Fruit fly (Drosophila melanogaster) whole organism, embryonic: ENCODE measurements around the gene CG12112.

ENCODE experiments used
- CG10209 ChIP-seq: fragments of 200-800 bp; sonication (Bioruptor generic); optimal IDR thresholded peaks from 3 replicates; lab custom pipeline; 2017; ENCODE audit warnings: missing biosample characterization, mild to moderate bottlenecking, missing genetic modification characterization, missing genetic modification reagents
- CG11093 ChIP-seq: fragments of 200-800 bp; sonication (Bioruptor generic); IDR thresholded peaks from 3 replicates; pipeline ENCODE4 v1.3.6; 2022; ENCODE audit warnings: missing biosample characterization, missing genetic modification characterization
- CG12769 ChIP-seq: fragments of 200-800 bp; sonication (Bioruptor generic); optimal IDR thresholded peaks from 2 replicates; lab custom pipeline; 2019; ENCODE audit warnings: missing biosample characterization, mild to moderate bottlenecking, missing genetic modification characterization, moderate library complexity
- CG14441 ChIP-seq: fragments of 200-800 bp; sonication (Bioruptor generic); IDR thresholded peaks from 2 replicates; pipeline ENCODE4 v1.3.6; 2022; ENCODE audit warnings: missing biosample characterization, missing genetic modification characterization
- CG15011 ChIP-seq: fragments of 200-800 bp; sonication (Bioruptor generic); optimal IDR thresholded peaks from 3 replicates; lab custom pipeline; 2018; ENCODE audit warnings: missing biosample characterization, mild to moderate bottlenecking, missing genetic modification characterization
- CG18599 ChIP-seq: fragments of 200-800 bp; sonication (Bioruptor generic); optimal IDR thresholded peaks from 3 replicates; lab custom pipeline; 2017; ENCODE audit warnings: missing biosample characterization, missing genetic modification characterization, mild to moderate bottlenecking, moderate library complexity, missing genetic modification reagents
- CG2678 ChIP-seq: fragments of 200-800 bp; sonication (Bioruptor generic); optimal IDR thresholded peaks from 3 replicates; lab custom pipeline; 2019; ENCODE audit warnings: missing biosample characterization, mild to moderate bottlenecking, missing genetic modification characterization, moderate library complexity
- CG3838 ChIP-seq: fragments of 200-800 bp; sonication (Bioruptor generic); optimal IDR thresholded peaks from 3 replicates; lab custom pipeline; 2016; ENCODE audit warnings: missing biosample characterization, missing genetic modification characterization
- CG6254 ChIP-seq: fragments of 200-800 bp; sonication (Bioruptor generic); optimal IDR thresholded peaks from 3 replicates; lab custom pipeline; 2017; ENCODE audit warnings: mild to moderate bottlenecking, missing biosample characterization, missing genetic modification reagents, missing genetic modification characterization
- CG6791 ChIP-seq: fragments of 200-800 bp; sonication (Bioruptor generic); IDR thresholded peaks from 3 replicates; pipeline ENCODE4 v1.3.6; 2022; ENCODE audit warnings: missing biosample characterization, missing genetic modification characterization; ENCODE audit not compliant: partially characterized antibody
- CG7271 ChIP-seq: fragments of 200-800 bp; sonication (Bioruptor generic); optimal IDR thresholded peaks from 2 replicates; lab custom pipeline; 2018; ENCODE audit warnings: missing biosample characterization, mild to moderate bottlenecking, missing genetic modification characterization, moderate library complexity
- CG7786 ChIP-seq: fragments of 200-800 bp; sonication (Bioruptor generic); optimal IDR thresholded peaks from 2 replicates; lab custom pipeline; 2016; ENCODE audit warnings: missing biosample characterization, missing genetic modification characterization
- CG9609 ChIP-seq: fragments of 200-800 bp; sonication (Bioruptor generic); optimal IDR thresholded peaks from 3 replicates; lab custom pipeline; 2016; ENCODE audit warnings: missing biosample characterization, missing genetic modification characterization
- Dad ChIP-seq: fragments of 200-800 bp; sonication (Bioruptor generic); optimal IDR thresholded peaks from 3 replicates; lab custom pipeline; 2016; ENCODE audit warnings: missing biosample characterization, missing genetic modification characterization
- ERR ChIP-seq: fragments of 200-800 bp; sonication (Bioruptor generic); optimal IDR thresholded peaks from 2 replicates; lab custom pipeline; 2016; ENCODE audit warnings: missing biosample characterization, missing genetic modification characterization
- Elba2 ChIP-seq: fragments of 200-800 bp; sonication (Bioruptor generic); optimal IDR thresholded peaks from 3 replicates; lab custom pipeline; 2016; ENCODE audit warnings: missing biosample characterization, missing genetic modification characterization
- Fer1 ChIP-seq: fragments of 200-800 bp; sonication (Bioruptor generic); optimal IDR thresholded peaks from 2 replicates; lab custom pipeline; 2017; ENCODE audit warnings: missing biosample characterization, mild to moderate bottlenecking, missing genetic modification characterization
- Fer3 ChIP-seq: fragments of 200-800 bp; sonication (Bioruptor generic); optimal IDR thresholded peaks from 2 replicates; lab custom pipeline; 2018; ENCODE audit warnings: missing biosample characterization, mild to moderate bottlenecking, missing genetic modification characterization, moderate library complexity
- Hand ChIP-seq: fragments of 200-800 bp; sonication (Bioruptor generic); optimal IDR thresholded peaks from 2 replicates; lab custom pipeline; 2017; ENCODE audit warnings: mild to moderate bottlenecking, missing biosample characterization, missing genetic modification reagents, missing genetic modification characterization
- Hr51 ChIP-seq, 2 experiments: fragments of 200-800 bp; sonication (Bioruptor generic); optimal IDR thresholded peaks; 2 replicates in 1 of 2; 3 replicates in 1 of 2; lab custom pipeline; 2016 to 2018; ENCODE audit warnings: missing biosample characterization in 2 of 2, missing genetic modification characterization in 2 of 2, mild to moderate bottlenecking in 1 of 2, moderate library complexity in 1 of 2
- Jarid2 ChIP-seq: fragments of 200-800 bp; sonication (Bioruptor generic); optimal IDR thresholded peaks from 3 replicates; lab custom pipeline; 2017; ENCODE audit warnings: mild to moderate bottlenecking, missing biosample characterization, missing genetic modification reagents, missing genetic modification characterization
- Lim3 ChIP-seq: fragments of 200-800 bp; sonication (Bioruptor generic); IDR thresholded peaks from 2 replicates; pipeline ENCODE4 v1.3.6; 2022; ENCODE audit warnings: missing biosample characterization, missing genetic modification characterization
- MBD-R2 ChIP-seq: fragments of 200-800 bp; sonication (Bioruptor generic); IDR thresholded peaks from 2 replicates; pipeline ENCODE4 v1.3.6; 2022; ENCODE audit warnings: missing biosample characterization, missing genetic modification characterization
- MTF-1 ChIP-seq: fragments of 200-800 bp; sonication (Bioruptor generic); optimal IDR thresholded peaks from 2 replicates; lab custom pipeline; 2018; ENCODE audit warnings: missing biosample characterization, mild to moderate bottlenecking, missing genetic modification characterization, borderline replicate concordance
- NFAT ChIP-seq: fragments of 200-800 bp; sonication (Bioruptor generic); IDR thresholded peaks from 2 replicates; pipeline ENCODE4 v1.3.6; 2022; ENCODE audit warnings: missing biosample characterization, missing genetic modification characterization
- PHDP ChIP-seq: fragments of 200-800 bp; sonication (Bioruptor generic); optimal IDR thresholded peaks from 3 replicates; lab custom pipeline; 2018; ENCODE audit warnings: missing biosample characterization, mild to moderate bottlenecking, missing genetic modification characterization, moderate library complexity
- Ravus ChIP-seq: fragments of 200-800 bp; sonication (Bioruptor generic); IDR thresholded peaks from 2 replicates; pipeline ENCODE4 v1.3.6; 2022; ENCODE audit warnings: missing biosample characterization, missing genetic modification characterization
- aop ChIP-seq: fragments of 200-800 bp; sonication (Bioruptor generic); IDR thresholded peaks from 2 replicates; pipeline ENCODE4 v1.3.6; 2022; ENCODE audit warnings: missing biosample characterization, missing genetic modification characterization
- caup ChIP-seq: fragments of 200-800 bp; sonication (Bioruptor generic); optimal IDR thresholded peaks from 3 replicates; lab custom pipeline; 2017; ENCODE audit warnings: missing biosample characterization, mild to moderate bottlenecking, missing genetic modification characterization, moderate library complexity; ENCODE audit not compliant: severe bottlenecking
- croc ChIP-seq: fragments of 200-800 bp; sonication (Bioruptor generic); conservative IDR thresholded peaks from 3 replicates; pipeline ENCODE4 v1.3.6; 2022; ENCODE audit warnings: missing biosample characterization, missing genetic modification characterization
- crp ChIP-seq, 2 experiments: fragments of 200-800 bp; sonication (Bioruptor generic); optimal IDR thresholded peaks; 2 replicates in 1 of 2; 3 replicates in 1 of 2; lab custom pipeline; 2017; ENCODE audit warnings: missing biosample characterization in 2 of 2, missing genetic modification characterization in 2 of 2, mild to moderate bottlenecking in 1 of 2, moderate library complexity in 1 of 2
- dan ChIP-seq: fragments of 200-800 bp; sonication (Bioruptor generic); IDR thresholded peaks from 2 replicates; pipeline ENCODE4 v1.3.6; 2022; ENCODE audit warnings: missing biosample characterization, missing genetic modification characterization
- dpn ChIP-seq, 2 experiments: fragments of 200-800 bp; sonication (Bioruptor generic); optimal IDR thresholded peaks; 3 replicates each; lab custom pipeline; 2016; ENCODE audit warnings: missing biosample characterization in 2 of 2, missing genetic modification characterization in 2 of 2
- exex ChIP-seq: fragments of 200-800 bp; sonication (Bioruptor generic); optimal IDR thresholded peaks from 4 replicates; lab custom pipeline; 2018; ENCODE audit warnings: missing biosample characterization, mild to moderate bottlenecking, missing genetic modification characterization, moderate library complexity
- fu2 ChIP-seq: fragments of 200-800 bp; sonication (Bioruptor generic); optimal IDR thresholded peaks from 2 replicates; lab custom pipeline; 2016; ENCODE audit warnings: missing biosample characterization, missing genetic modification characterization
- gce ChIP-seq: fragments of 200-800 bp; sonication (Bioruptor generic); IDR thresholded peaks from 3 replicates; pipeline ENCODE4 v1.3.6; 2022; ENCODE audit warnings: missing biosample characterization, missing genetic modification characterization
- gro ChIP-seq: fragments of 200-800 bp; sonication (Bioruptor generic); optimal IDR thresholded peaks from 2 replicates; lab custom pipeline; 2016; ENCODE audit warnings: missing biosample characterization, missing genetic modification characterization
- hkb ChIP-seq, 2 experiments: fragments of 200-800 bp in 1 of 2; fragments of >200 bp in 1 of 2; sonication (Bioruptor generic) in 1 of 2; IDR thresholded peaks in 1 of 2; optimal IDR thresholded peaks in 1 of 2; 2 replicates each; pipeline versions ENCODE4 v1.3.6 to Lab custom; 2017 to 2022; ENCODE audit warnings: missing biosample characterization in 1 of 2, missing genetic modification characterization in 1 of 2
- pfk ChIP-seq: fragments of 200-800 bp; sonication (Bioruptor generic); optimal IDR thresholded peaks from 2 replicates; lab custom pipeline; 2018; ENCODE audit warnings: missing biosample characterization, mild to moderate bottlenecking, missing genetic modification characterization, moderate library complexity
- prd ChIP-seq, 3 experiments: fragments of >200 bp in 2 of 3; fragments of 200-800 bp in 1 of 3; sonication (Bioruptor generic) in 1 of 3; optimal IDR thresholded peaks in 2 of 3; IDR thresholded peaks in 1 of 3; 2 replicates in 2 of 3; 3 replicates in 1 of 3; pipeline versions ENCODE4 v1.3.6 to Lab custom; 2017 to 2022; ENCODE audit warnings: missing biosample characterization in 1 of 3, missing genetic modification characterization in 1 of 3
- pros ChIP-seq: fragments of 200-800 bp; sonication (Bioruptor generic); optimal IDR thresholded peaks from 3 replicates; lab custom pipeline; 2019; ENCODE audit warnings: missing biosample characterization, mild to moderate bottlenecking, missing genetic modification characterization, moderate library complexity
- pzg ChIP-seq: fragments of 200-800 bp; sonication (Bioruptor generic); optimal IDR thresholded peaks from 3 replicates; lab custom pipeline; 2018; ENCODE audit warnings: missing biosample characterization, mild to moderate bottlenecking, missing genetic modification characterization, moderate library complexity
- schlank ChIP-seq: fragments of 200-800 bp; sonication (Bioruptor generic); optimal IDR thresholded peaks from 2 replicates; lab custom pipeline; 2018; ENCODE audit warnings: missing biosample characterization, mild to moderate bottlenecking, missing genetic modification characterization
- sima ChIP-seq: fragments of 200-800 bp; sonication (Bioruptor generic); optimal IDR thresholded peaks from 2 replicates; lab custom pipeline; 2016; ENCODE audit warnings: missing biosample characterization, missing genetic modification characterization
- slou ChIP-seq: fragments of 200-800 bp; sonication (Bioruptor generic); optimal IDR thresholded peaks from 3 replicates; lab custom pipeline; 2016; ENCODE audit warnings: missing biosample characterization, missing genetic modification characterization
- tap ChIP-seq: fragments of 200-800 bp; optimal IDR thresholded peaks from 3 replicates; lab custom pipeline; 2019; ENCODE audit warnings: missing biosample characterization, mild to moderate bottlenecking, missing genetic modification characterization, moderate library complexity
- trh ChIP-seq: fragments of 200-800 bp; sonication (Bioruptor generic); optimal IDR thresholded peaks from 2 replicates; lab custom pipeline; 2016; ENCODE audit warnings: missing biosample characterization, missing genetic modification characterization
- usp ChIP-seq: fragments of >200 bp; optimal IDR thresholded peaks from 2 replicates; lab custom pipeline; 2017; ENCODE audit warnings: missing biosample characterization, missing genetic modification characterization
- vvl ChIP-seq: fragments of 200-800 bp; sonication (Bioruptor generic); IDR thresholded peaks from 2 replicates; pipeline ENCODE4 v1.3.6; 2022; ENCODE audit warnings: missing biosample characterization, missing genetic modification characterization
- yki ChIP-seq: fragments of >200 bp; optimal IDR thresholded peaks from 3 replicates; lab custom pipeline; 2018

The CG12112 gene

dm6 chrX:8606206-8606605 lies 46.2 kb upstream of the CG12112 start, which contains the start of gene Caf1-180 (continued):
- TF ChIP-seq dan (GFP tag; lab: Robert Waterston, UW) (no peak), Fer3 (tag; lab: Kevin White, UChicago) (no peak), hkb (optimal IDR thresholded peaks at IDR 0.05; lab: Kevin White, UChicago) (no peak), hkb (GFP tag; IDR thresholded peaks at IDR 0.05; lab: Robert Waterston, UW) (no peak), gro (peak; percentile 1), usp (GFP tag; lab: Kevin White, UChicago) (no peak), ERR (no peak), fu2 (GFP tag; lab: Kevin White, UChicago) (peak; percentile 1), schlank (tag; lab: Kevin White, UChicago) (no peak), PHDP (tag; lab: Kevin White, UChicago) (no peak), CG3838 (GFP tag; lab: Kevin White, UChicago) (no peak), Hr51 (GFP tag; optimal IDR thresholded peaks at IDR 0.05; lab: Kevin White, UChicago) (no peak), gce (GFP tag; lab: Robert Waterston, UW) (no peak), CG14441 (no peak), sima (GFP tag; lab: Kevin White, UChicago) (no peak), MTF-1 (no peak), CG6791 (GFP tag; lab: Robert Waterston, UW) (peak; percentile 83), Elba2 (GFP tag; lab: Kevin White, UChicago) (no peak), vvl (peak; percentile 44; the same call in 1 of the 2 replicates), CG7271 (tag; lab: Kevin White, UChicago) (no peak), CG15011 (no peak), Ravus (GFP tag; lab: Robert Waterston, UW) (no peak), MBD-R2 (GFP tag; lab: Robert Waterston, UW) (peak; percentile 92), pzg (GFP tag; lab: Kevin White, UChicago) (peak; percentile 83), CG12769 (no peak), crp (GFP tag; optimal IDR thresholded peaks at IDR 0.05; lab: Kevin White, UChicago) (no peak), CG18599 (GFP tag; lab: Kevin White, UChicago) (no peak), pfk (GFP tag; lab: Kevin White, UChicago) (no peak), Dad (GFP tag; lab: Kevin White, UChicago) (no peak), trh (GFP tag; lab: Kevin White, UChicago) (no peak), tap (tag; lab: Kevin White, UChicago) (no peak), slou (GFP tag; lab: Kevin White, UChicago) (no peak), CG2678 (tag; lab: Kevin White, UChicago) (no peak), yki (lab: Kevin White, UChicago) (no peak), exex (no peak), Lim3 (GFP tag; lab: Robert Waterston, UW) (no peak), caup (no peak), CG6254 (GFP tag; lab: Kevin White, UChicago) (no peak), prd (optimal IDR thresholded peaks at IDR 0.05; lab: Kevin White, UChicago) (no peak), prd (GFP tag; IDR thresholded peaks at IDR 0.05; lab: Robert Waterston, UW) (no peak), NFAT (GFP tag; lab: Robert Waterston, UW) (peak; percentile 56; the same call in 1 of the 2 replicates), aop (GFP tag; lab: Robert Waterston, UW) (no peak), CG11093 (GFP tag; lab: Robert Waterston, UW) (no peak), Jarid2 (GFP tag; lab: Kevin White, UChicago) (no peak), croc (GFP tag; lab: Robert Waterston, UW) (no peak), pros (GFP tag; lab: Kevin White, UChicago) (peak; percentile 92), CG9609 (GFP tag; lab: Kevin White, UChicago) (no peak), dpn (GFP tag; optimal IDR thresholded peaks at IDR 0.05; lab: Kevin White, UChicago) (peak; percentile 30 to 33), CG7786 (GFP tag; lab: Kevin White, UChicago) (peak; percentile 47), CG10209 (GFP tag; lab: Kevin White, UChicago) (no peak), Fer1 (GFP tag; lab: Kevin White, UChicago) (no peak), Hand (no peak)
